Worm (Caenorhabditis elegans) whole organism, mixed stage, embryonic: ENCODE measurements around the gene ZK1240.11.

Experiments
- elt-3 ChIP-seq: fragments of 150-350 bp; optimal IDR thresholded peaks from 2 replicates; lab custom pipeline; 2014; ENCODE audit warnings: missing biosample characterization, missing genetic modification characterization
- pha-4 ChIP-seq: fragments of 150-350 bp; optimal IDR thresholded peaks from 2 replicates; lab custom pipeline; 2018; ENCODE audit warnings: missing biosample characterization, missing genetic modification reagents, missing genetic modification characterization
- unc-62 ChIP-seq: fragments of 150-350 bp; optimal IDR thresholded peaks from 2 replicates; lab custom pipeline; 2014; ENCODE audit warnings: missing biosample characterization, missing genetic modification reagents, missing genetic modification characterization

- no peak for TF ChIP-seq pha-4
- TF ChIP-seq elt-3 (tag; lab: Kevin White, UChicago) = no peak
- TF ChIP-seq unc-62 (GFP tag; lab: Kevin White, UChicago) = no peak
These were observed 28.0 kb downstream of the ZK1240.11 start, which contains the start of gene F43C11.3 for ce11 chrII:2353012-2353411.
